Worm (Caenorhabditis elegans): ENCODE results near the gene Y53G8AL.1.

DNA sequence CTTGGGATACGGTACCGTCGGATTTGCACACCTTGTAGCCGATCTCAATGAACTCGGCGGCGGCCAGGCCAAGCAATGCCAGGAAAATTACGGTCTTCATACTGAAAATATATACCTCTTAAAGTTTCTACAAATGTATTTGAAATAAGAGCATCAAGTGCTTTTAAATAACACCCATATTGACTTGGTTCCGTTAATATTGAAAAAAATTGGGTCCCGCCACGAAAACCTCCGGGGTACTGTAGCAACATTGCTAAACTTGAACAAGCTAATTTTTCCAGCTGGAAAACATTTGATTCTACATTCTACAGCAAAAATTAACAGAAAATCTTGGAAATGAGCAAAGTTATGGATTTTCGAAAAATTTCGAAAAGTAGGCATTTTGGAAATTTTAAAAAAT lies 33.5 kb upstream of the Y53G8AL.1 start, which contains the start of gene heh-1:
- TF ChIP-seq snpc-4 (tag; optimal IDR thresholded peaks at IDR 0.05) (no peak), daf-12 (tag; optimal IDR thresholded peaks at IDR 0.05) (no peak), nhr-11 (tag; optimal IDR thresholded peaks at IDR 0.05) (no peak), lsy-2 (tag; optimal IDR thresholded peaks at IDR 0.05) (no peak), tag-97 (GFP tag; IDR thresholded peaks at IDR 0.05) (no peak), F49E8.2 (tag; optimal IDR thresholded peaks at IDR 0.05; ENCODE audit: borderline replicate concordance) (no peak), R02D3.7 (tag; optimal IDR thresholded peaks at IDR 0.05) (no peak), nhr-237 (tag; optimal IDR thresholded peaks at IDR 0.05) (no peak)

Data from whole organism, L4 larva.